Worm (Caenorhabditis elegans): ENCODE results near the gene C48B4.10.

ce11 chrIII:9563235-9563634, 1.1 kb downstream of the C48B4.10 start, which contains the start of gene C48B4.9:
- TF ChIP-seq unc-62 (GFP tag; optimal IDR thresholded peaks at IDR 0.05 in 1 of 2) (no peak), unc-62 (tag; optimal IDR thresholded peaks at IDR 0.05) (no peak), lin-39 (tag; optimal IDR thresholded peaks at IDR 0.05) (no peak), mxl-3 (GFP tag; optimal IDR thresholded peaks at IDR 0.05) (no peak), pqm-1 (tag; optimal IDR thresholded peaks at IDR 0.05) (no peak), unc-130 (GFP tag; optimal IDR thresholded peaks at IDR 0.05) (no peak), madf-9 (GFP tag; conservative IDR thresholded peaks at IDR 0.05) (no peak), jun-1 (tag; optimal IDR thresholded peaks at IDR 0.05) (no peak)

Data from whole organism, L4 larva.